Worm (Caenorhabditis elegans) whole organism, L2 larva: Measurements from ENCODE around the gene B0348.1.

Experiments
- alr-1 ChIP-seq: fragments of 150-350 bp; optimal IDR thresholded peaks from 2 replicates; lab custom pipeline; 2014; ENCODE audit warnings: missing biosample characterization, missing genetic modification characterization
- fos-1 ChIP-seq: fragments of 150-350 bp; optimal IDR thresholded peaks from 2 replicates; lab custom pipeline; 2014; ENCODE audit warnings: missing biosample characterization, missing genetic modification characterization
- gmeb-1 ChIP-seq: fragments of 150-350 bp; optimal IDR thresholded peaks from 2 replicates; lab custom pipeline; 2014; ENCODE audit warnings: missing biosample characterization, missing genetic modification characterization
- lin-11 ChIP-seq: fragments of 150-350 bp; sonication (generic microtip); optimal IDR thresholded peaks from 2 replicates; lab custom pipeline; 2014; ENCODE audit warnings: missing biosample characterization, missing genetic modification characterization, inconsistent platforms, mixed read lengths
- lin-39 ChIP-seq: fragments of 150-350 bp; optimal IDR thresholded peaks from 2 replicates; lab custom pipeline; 2014; ENCODE audit warnings: missing biosample characterization, missing genetic modification reagents, missing genetic modification characterization
- lsy-2 ChIP-seq, 2 experiments: fragments of 150-350 bp in 1 of 2; sonication (generic microtip) in 1 of 2; optimal IDR thresholded peaks; 2 replicates each; lab custom pipeline; 2014 to 2017; ENCODE audit warnings: missing biosample characterization in 2 of 2, missing genetic modification characterization in 2 of 2
- nhr-12 ChIP-seq: fragments of 150-350 bp; optimal IDR thresholded peaks from 2 replicates; lab custom pipeline; 2014; ENCODE audit warnings: missing biosample characterization, missing genetic modification characterization
- nhr-21 ChIP-seq: fragments of 150-350 bp; optimal IDR thresholded peaks from 2 replicates; lab custom pipeline; 2014; ENCODE audit warnings: missing biosample characterization, missing genetic modification characterization
- nhr-237 ChIP-seq: fragments of 150-350 bp; optimal IDR thresholded peaks from 2 replicates; lab custom pipeline; 2014; ENCODE audit warnings: missing biosample characterization, missing genetic modification characterization
- sem-4 ChIP-seq: fragments of 150-350 bp; optimal IDR thresholded peaks from 2 replicates; lab custom pipeline; 2014; ENCODE audit warnings: missing biosample characterization, missing genetic modification reagents, missing genetic modification characterization
- sma-3 ChIP-seq: sonication (generic microtip); optimal IDR thresholded peaks from 2 replicates; lab custom pipeline; 2016; ENCODE audit warnings: missing genetic modification reagents, missing genetic modification characterization, missing compliant biosample characterization
- snpc-4 ChIP-seq: fragments of 150-350 bp; optimal IDR thresholded peaks from 2 replicates; lab custom pipeline; 2014; ENCODE audit warnings: missing biosample characterization, missing genetic modification characterization
- ztf-1 ChIP-seq: fragments of 200-800 bp; sonication (Bioruptor generic); conservative IDR thresholded peaks from 2 replicates; pipeline ENCODE4 v1.3.6; 2022; ENCODE audit warnings: missing genetic modification characterization, missing compliant biosample characterization

The B0348.1 gene

DNA sequence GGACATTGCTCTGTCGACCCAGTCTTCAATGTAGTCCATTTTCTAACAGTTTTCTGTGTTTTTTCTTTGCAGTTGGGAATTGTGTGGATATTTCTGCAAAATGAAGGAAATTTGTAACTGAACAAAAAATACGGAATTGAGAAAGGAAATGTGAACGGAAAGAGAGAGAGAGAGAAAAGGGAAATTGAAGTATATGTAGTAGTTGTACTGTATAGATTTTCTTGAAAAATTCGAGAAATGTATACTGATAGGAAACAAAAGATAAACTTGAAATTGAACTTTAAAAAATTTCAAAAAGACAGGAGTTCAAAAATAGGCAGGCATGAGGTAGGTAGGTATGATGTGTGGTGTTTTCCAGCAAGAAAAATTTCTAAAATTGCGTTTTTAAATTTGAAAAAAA, 35.0 kb downstream of the B0348.1 start, which contains the start of gene daam-1:
Gene daam-1, minus strand, starts transcription at position 101 of the 400 bp plus-strand sequence.
- TF ChIP-seq ztf-1 (GFP tag; lab: Robert Waterston, UW) (no peak), nhr-237 (tag; lab: Kevin White, UChicago) (no peak), fos-1 (tag; lab: Kevin White, UChicago) (no peak), sma-3 (no peak), alr-1 (no peak), lin-11 (tag; lab: Kevin White, UChicago) (no peak), gmeb-1 (tag; lab: Kevin White, UChicago) (no peak), sem-4 (tag; lab: Kevin White, UChicago) (no peak), lin-39 (tag; lab: Kevin White, UChicago) (no peak), nhr-12 (no peak), nhr-21 (no peak), snpc-4 (tag; lab: Kevin White, UChicago) (no peak), lsy-2 (tag; optimal IDR thresholded peaks at IDR 0.05; lab: Kevin White, UChicago) (no peak)
